Worm (Caenorhabditis elegans) whole organism, early embryonic: Measurements from ENCODE around the gene sri-71.

ENCODE experiments used
- B0310.2 ChIP-seq: sonication (generic microtip); optimal IDR thresholded peaks from 2 replicates; lab custom pipeline; 2016; ENCODE audit warnings: mild to moderate bottlenecking, missing genetic modification characterization, missing compliant biosample characterization
- F13C5.2 ChIP-seq: sonication (generic microtip); optimal IDR thresholded peaks from 2 replicates; lab custom pipeline; 2017; ENCODE audit warnings: mild to moderate bottlenecking, missing genetic modification characterization, inconsistent platforms, missing compliant biosample characterization
- aly-1 ChIP-seq: sonication (generic microtip); optimal IDR thresholded peaks from 2 replicates; lab custom pipeline; 2016; ENCODE audit warnings: missing genetic modification characterization, missing compliant biosample characterization
- ama-1 ChIP-seq: fragments of 150-350 bp; optimal IDR thresholded peaks from 2 replicates; lab custom pipeline; 2014
- ceh-13 ChIP-seq: fragments of 200-800 bp; sonication (Bioruptor generic); optimal IDR thresholded peaks from 2 replicates; lab custom pipeline; 2018; ENCODE audit warnings: mild to moderate bottlenecking, missing genetic modification characterization, missing compliant biosample characterization
- ceh-36 ChIP-seq: sonication (generic microtip); optimal IDR thresholded peaks from 2 replicates; lab custom pipeline; 2016; ENCODE audit warnings: missing genetic modification characterization, inconsistent platforms, missing compliant biosample characterization
- ets-7 ChIP-seq: sonication (generic microtip); optimal IDR thresholded peaks from 2 replicates; lab custom pipeline; 2016; ENCODE audit warnings: missing genotype, missing genetic modification characterization, missing compliant biosample characterization
- flt-1 ChIP-seq: fragments of 200-800 bp; sonication (Bioruptor generic); IDR thresholded peaks from 2 replicates; pipeline ENCODE4 v1.3.6; 2022; ENCODE audit warnings: missing genetic modification characterization, missing compliant biosample characterization
- hmbx-1 ChIP-seq: sonication (generic microtip); optimal IDR thresholded peaks from 2 replicates; lab custom pipeline; 2016; ENCODE audit warnings: mild to moderate bottlenecking, missing genetic modification characterization, missing compliant biosample characterization
- hmg-4 ChIP-seq: fragments of 200-800 bp; sonication (Bioruptor generic); optimal IDR thresholded peaks from 2 replicates; lab custom pipeline; 2018; ENCODE audit warnings: mild to moderate bottlenecking, missing genetic modification characterization, missing compliant biosample characterization
- hnd-1 ChIP-seq: sonication (generic microtip); optimal IDR thresholded peaks from 2 replicates; lab custom pipeline; 2016; ENCODE audit warnings: missing genetic modification characterization, missing compliant biosample characterization
- pes-1 ChIP-seq: fragments of 200-800 bp; sonication (Bioruptor generic); IDR thresholded peaks from 2 replicates; pipeline ENCODE4 v1.3.6; 2022; ENCODE audit warnings: missing genetic modification reagents, missing genetic modification characterization, missing compliant biosample characterization
- sea-1 ChIP-seq: fragments of 200-800 bp; sonication (Bioruptor generic); conservative IDR thresholded peaks from 2 replicates; pipeline ENCODE4 v1.3.6; 2022; ENCODE audit warnings: missing genetic modification characterization, missing compliant biosample characterization
- tra-4 ChIP-seq: sonication (generic microtip); optimal IDR thresholded peaks from 2 replicates; lab custom pipeline; 2017; ENCODE audit warnings: missing genetic modification characterization, missing compliant biosample characterization

ce11 chrII:2641777-2642176 is 14.2 kb downstream of the sri-71 start, which contains the start of gene F22E5.7:
- TF ChIP-seq flt-1 (GFP tag; lab: Robert Waterston, UW) (no peak), hmg-4 (GFP tag; lab: Kevin White, UChicago) (no peak), ama-1 (lab: Kevin White, UChicago) (no peak), B0310.2 (tag; lab: Kevin White, UChicago) (no peak), sea-1 (no peak), tra-4 (no peak), hmbx-1 (tag; lab: Kevin White, UChicago) (no peak), aly-1 (tag; lab: Kevin White, UChicago) (no peak), ceh-13 (no peak), hnd-1 (tag; lab: Kevin White, UChicago) (no peak), pes-1 (GFP tag; lab: Robert Waterston, UW) (no peak), ceh-36 (tag; lab: Kevin White, UChicago) (no peak), ets-7 (tag; lab: Kevin White, UChicago) (no peak), F13C5.2 (no peak)
